Fruit fly (Drosophila melanogaster) whole organism, embryonic: ENCODE measurements around the gene CG14995.

Source experiments
- Aef1 ChIP-seq: fragments of 200-800 bp; sonication (Bioruptor generic); IDR thresholded peaks from 3 replicates; pipeline ENCODE4 v1.3.6; 2022; ENCODE audit warnings: missing biosample characterization, missing genetic modification characterization
- Bdp1 ChIP-seq: fragments of 200-800 bp; sonication (Bioruptor generic); optimal IDR thresholded peaks from 3 replicates; lab custom pipeline; 2016; ENCODE audit warnings: missing biosample characterization, missing genetic modification characterization
- Bteb2 ChIP-seq: fragments of 200-800 bp; sonication (Bioruptor generic); optimal IDR thresholded peaks from 2 replicates; lab custom pipeline; 2016; ENCODE audit warnings: missing biosample characterization, missing genetic modification characterization
- CG11456 ChIP-seq: fragments of 200-800 bp; sonication (Bioruptor generic); IDR thresholded peaks from 3 replicates; pipeline ENCODE4 v1.3.6; 2022; ENCODE audit warnings: missing biosample characterization, missing genetic modification characterization
- CG11560 ChIP-seq: fragments of 200-800 bp; sonication (Bioruptor generic); IDR thresholded peaks from 3 replicates; pipeline ENCODE4 v1.3.6; 2022; ENCODE audit warnings: missing biosample characterization, missing genetic modification characterization
- CG12155 ChIP-seq: fragments of 200-800 bp; sonication (Bioruptor generic); optimal IDR thresholded peaks from 3 replicates; lab custom pipeline; 2016; ENCODE audit warnings: missing biosample characterization, missing genetic modification characterization
- CG12744 ChIP-seq: fragments of 200-800 bp; sonication (Bioruptor generic); optimal IDR thresholded peaks from 2 replicates; lab custom pipeline; 2016; ENCODE audit warnings: missing biosample characterization, missing genetic modification characterization
- CG14667 ChIP-seq: fragments of 200-800 bp; sonication (Bioruptor generic); IDR thresholded peaks from 2 replicates; pipeline ENCODE4 v1.3.6; 2022; ENCODE audit warnings: missing biosample characterization, missing genetic modification characterization
- CG14965 ChIP-seq: fragments of 200-800 bp; sonication (Bioruptor generic); optimal IDR thresholded peaks from 2 replicates; lab custom pipeline; 2016; ENCODE audit warnings: missing biosample characterization, missing genetic modification characterization, borderline replicate concordance
- CG1602 ChIP-seq: fragments of 200-800 bp; sonication (Bioruptor generic); optimal IDR thresholded peaks from 3 replicates; lab custom pipeline; 2016; ENCODE audit warnings: missing biosample characterization, missing genetic modification characterization
- CG17385 ChIP-seq: fragments of 200-800 bp; sonication (Bioruptor generic); optimal IDR thresholded peaks from 3 replicates; lab custom pipeline; 2018; ENCODE audit warnings: missing biosample characterization, mild to moderate bottlenecking, missing genetic modification characterization
- CG17912 ChIP-seq: fragments of 200-800 bp; sonication (Bioruptor generic); optimal IDR thresholded peaks from 2 replicates; lab custom pipeline; 2018; ENCODE audit warnings: missing biosample characterization, mild to moderate bottlenecking, missing genetic modification characterization
- CG18262 ChIP-seq: fragments of 200-800 bp; optimal IDR thresholded peaks from 3 replicates; lab custom pipeline; 2019; ENCODE audit warnings: missing biosample characterization, mild to moderate bottlenecking, missing genetic modification characterization, moderate library complexity
- CG18476 ChIP-seq: fragments of 200-800 bp; sonication (Bioruptor generic); optimal IDR thresholded peaks from 2 replicates; lab custom pipeline; 2016; ENCODE audit warnings: missing biosample characterization, mild to moderate bottlenecking, missing genetic modification characterization
- CG31441 ChIP-seq: fragments of 200-800 bp; sonication (Bioruptor generic); IDR thresholded peaks from 2 replicates; pipeline ENCODE4 v1.3.6; 2022; ENCODE audit warnings: missing biosample characterization, missing genetic modification characterization
- CG33213 ChIP-seq: fragments of 200-800 bp; sonication (Bioruptor generic); optimal IDR thresholded peaks from 3 replicates; lab custom pipeline; 2016; ENCODE audit warnings: missing biosample characterization, missing genetic modification characterization
- CG3847 ChIP-seq: fragments of 200-800 bp; sonication (Bioruptor generic); IDR thresholded peaks from 2 replicates; pipeline ENCODE4 v1.3.6; 2022; ENCODE audit warnings: missing biosample characterization, missing genetic modification characterization
- CG4820 ChIP-seq: fragments of 200-800 bp; sonication (Bioruptor generic); optimal IDR thresholded peaks from 3 replicates; lab custom pipeline; 2016; ENCODE audit warnings: missing biosample characterization, missing genetic modification characterization
- CG8290 ChIP-seq, 3 experiments: fragments of 200-800 bp; sonication (Bioruptor generic); optimal IDR thresholded peaks; 2 replicates each; lab custom pipeline; 2016 to 2019; ENCODE audit warnings: missing biosample characterization in 3 of 3, missing genetic modification characterization in 3 of 3, mild to moderate bottlenecking in 2 of 3, moderate library complexity in 1 of 3
- CHES-1-like ChIP-seq: fragments of 200-800 bp; sonication (Bioruptor generic); optimal IDR thresholded peaks from 2 replicates; lab custom pipeline; 2016; ENCODE audit warnings: missing biosample characterization, missing genetic modification characterization
- CrebB ChIP-seq: fragments of 200-800 bp; sonication (Bioruptor generic); optimal IDR thresholded peaks from 3 replicates; lab custom pipeline; 2018; ENCODE audit warnings: missing biosample characterization, mild to moderate bottlenecking, missing genetic modification characterization
- Dfd ChIP-seq, 2 experiments: fragments of >200 bp; optimal IDR thresholded peaks; 2 replicates each; lab custom pipeline; 2017; ENCODE audit warnings: missing biosample characterization in 2 of 2, missing genetic modification characterization in 2 of 2
- Dip2 ChIP-seq: fragments of 200-800 bp; sonication (Bioruptor generic); IDR thresholded peaks from 2 replicates; pipeline ENCODE4 v1.3.6; 2022; ENCODE audit warnings: missing biosample characterization, missing genetic modification characterization
- Fer3 ChIP-seq: fragments of 200-800 bp; sonication (Bioruptor generic); optimal IDR thresholded peaks from 2 replicates; lab custom pipeline; 2018; ENCODE audit warnings: missing biosample characterization, mild to moderate bottlenecking, missing genetic modification characterization, moderate library complexity
- H2.0 ChIP-seq: fragments of 200-800 bp; sonication (Bioruptor generic); IDR thresholded peaks from 2 replicates; pipeline ENCODE4 v1.3.6; 2022; ENCODE audit warnings: missing biosample characterization, missing genetic modification characterization
- HHEX ChIP-seq: fragments of 200-800 bp; sonication (Bioruptor generic); optimal IDR thresholded peaks from 3 replicates; lab custom pipeline; 2017; ENCODE audit warnings: missing biosample characterization, mild to moderate bottlenecking, missing genetic modification characterization, missing genetic modification reagents
- HLH4C ChIP-seq: fragments of 200-800 bp; sonication (Bioruptor generic); IDR thresholded peaks from 3 replicates; pipeline ENCODE4 v1.3.6; 2022; ENCODE audit warnings: missing biosample characterization, missing genetic modification characterization; ENCODE audit not compliant: partially characterized antibody
- Jarid2 ChIP-seq: fragments of 200-800 bp; sonication (Bioruptor generic); optimal IDR thresholded peaks from 3 replicates; lab custom pipeline; 2017; ENCODE audit warnings: mild to moderate bottlenecking, missing biosample characterization, missing genetic modification reagents, missing genetic modification characterization
- MTF-1 ChIP-seq: fragments of 200-800 bp; sonication (Bioruptor generic); optimal IDR thresholded peaks from 2 replicates; lab custom pipeline; 2018; ENCODE audit warnings: missing biosample characterization, mild to moderate bottlenecking, missing genetic modification characterization, borderline replicate concordance
- Oaz ChIP-seq: fragments of 200-800 bp; sonication (Bioruptor generic); IDR thresholded peaks from 2 replicates; pipeline ENCODE4 v1.3.6; 2022; ENCODE audit warnings: missing biosample characterization, missing genetic modification characterization
- PHDP ChIP-seq: fragments of 200-800 bp; sonication (Bioruptor generic); optimal IDR thresholded peaks from 3 replicates; lab custom pipeline; 2018; ENCODE audit warnings: missing biosample characterization, mild to moderate bottlenecking, missing genetic modification characterization, moderate library complexity
- Poxn ChIP-seq: fragments of 200-800 bp; sonication (Bioruptor generic); IDR thresholded peaks from 2 replicates; pipeline ENCODE4 v1.3.6; 2022; ENCODE audit warnings: missing biosample characterization, missing genetic modification characterization
- Rfx ChIP-seq: fragments of 200-800 bp; sonication (Bioruptor generic); IDR thresholded peaks from 2 replicates; pipeline ENCODE4 v1.3.6; 2022; ENCODE audit warnings: missing biosample characterization, missing genetic modification characterization
- TFAM ChIP-seq: fragments of 200-800 bp; sonication (Bioruptor generic); optimal IDR thresholded peaks from 2 replicates; lab custom pipeline; 2017; ENCODE audit warnings: missing biosample characterization, missing genetic modification characterization, inconsistent platforms
- az2 ChIP-seq: fragments of 200-800 bp; sonication (Bioruptor generic); optimal IDR thresholded peaks from 3 replicates; lab custom pipeline; 2016; ENCODE audit warnings: missing biosample characterization, missing genetic modification characterization
- dimm ChIP-seq: fragments of 200-800 bp; sonication (Bioruptor generic); IDR thresholded peaks from 2 replicates; pipeline ENCODE4 v1.3.6; 2022; ENCODE audit warnings: missing biosample characterization, missing genetic modification characterization
- dm ChIP-seq: fragments of 200-800 bp; sonication (Bioruptor generic); optimal IDR thresholded peaks from 3 replicates; lab custom pipeline; 2016; ENCODE audit warnings: missing biosample characterization, missing genetic modification characterization
- eve ChIP-seq, 2 experiments: fragments of >200 bp; optimal IDR thresholded peaks; 2 replicates each; lab custom pipeline; 2017; ENCODE audit warnings: missing biosample characterization in 2 of 2, missing genetic modification characterization in 2 of 2
- gfzf ChIP-seq: fragments of 200-800 bp; sonication (Bioruptor generic); optimal IDR thresholded peaks from 2 replicates; lab custom pipeline; 2016; ENCODE audit warnings: missing biosample characterization, mild to moderate bottlenecking, missing genetic modification characterization, moderate library complexity
- h ChIP-seq: fragments of >200 bp; optimal IDR thresholded peaks from 2 replicates; lab custom pipeline; 2017
- jigr1 ChIP-seq: fragments of 200-800 bp; sonication (Bioruptor generic); IDR thresholded peaks from 3 replicates; pipeline ENCODE4 v1.3.6; 2022; ENCODE audit warnings: missing biosample characterization, missing genetic modification characterization
- kah ChIP-seq: fragments of 200-800 bp; sonication (Bioruptor generic); optimal IDR thresholded peaks from 2 replicates; lab custom pipeline; 2018; ENCODE audit warnings: missing biosample characterization, mild to moderate bottlenecking, missing genetic modification characterization
- kni ChIP-seq: fragments of 200-800 bp; sonication (Bioruptor generic); optimal IDR thresholded peaks from 3 replicates; lab custom pipeline; 2017; ENCODE audit warnings: mild to moderate bottlenecking, missing biosample characterization, missing genetic modification reagents, missing genetic modification characterization
- knrl ChIP-seq: fragments of 200-800 bp; sonication (Bioruptor generic); IDR thresholded peaks from 3 replicates; pipeline ENCODE4 v1.3.6; 2022; ENCODE audit warnings: missing biosample characterization, missing genetic modification characterization; ENCODE audit not compliant: partially characterized antibody
- odd ChIP-seq: fragments of 200-800 bp; sonication (Bioruptor generic); optimal IDR thresholded peaks from 2 replicates; lab custom pipeline; 2017; ENCODE audit warnings: missing biosample characterization, mild to moderate bottlenecking, missing genetic modification characterization
- pan ChIP-seq, 4 experiments: fragments of >200 bp in 3 of 4; fragments of 200-800 bp in 1 of 4; sonication (Bioruptor generic) in 1 of 4; optimal IDR thresholded peaks in 3 of 4; IDR thresholded peaks in 1 of 4; 2 replicates each; pipeline versions ENCODE4 v1.3.6 to Lab custom; 2017 to 2022; ENCODE audit warnings: missing biosample characterization in 2 of 4, missing genetic modification characterization in 2 of 4, mixed read lengths in 1 of 4
- pita ChIP-seq: fragments of 200-800 bp; sonication (Bioruptor generic); optimal IDR thresholded peaks from 2 replicates; lab custom pipeline; 2017; ENCODE audit warnings: missing biosample characterization, mild to moderate bottlenecking, missing genetic modification characterization
- schlank ChIP-seq: fragments of 200-800 bp; sonication (Bioruptor generic); optimal IDR thresholded peaks from 2 replicates; lab custom pipeline; 2018; ENCODE audit warnings: missing biosample characterization, mild to moderate bottlenecking, missing genetic modification characterization
- slp2 ChIP-seq: fragments of 200-800 bp; sonication (Bioruptor generic); optimal IDR thresholded peaks from 2 replicates; lab custom pipeline; 2016; ENCODE audit warnings: missing biosample characterization, missing genetic modification characterization
- unc-4 ChIP-seq: fragments of 200-800 bp; sonication (Bioruptor generic); IDR thresholded peaks from 2 replicates; pipeline ENCODE4 v1.3.6; 2022; ENCODE audit warnings: missing biosample characterization, missing genetic modification characterization; ENCODE audit not compliant: partially characterized antibody

The CG14995 gene

dm6 chr3L:4122185-4122767 is 19.2 kb upstream of the CG14995 start, which contains the start of gene Chd64 (continued):
- TF ChIP-seq Jarid2 (GFP tag; lab: Kevin White, UChicago) = peak; percentile 90
- TF ChIP-seq Dfd (GFP tag; optimal IDR thresholded peaks at IDR 0.05; lab: Kevin White, UChicago) = no peak
- TF ChIP-seq CG14667 = no peak
- TF ChIP-seq TFAM (GFP tag; lab: Kevin White, UChicago) = no peak
- TF ChIP-seq Dip2 = no peak
- peak; percentile 29 for TF ChIP-seq kni (GFP tag; lab: Kevin White, UChicago)
- TF ChIP-seq CG1602 = no peak
- TF ChIP-seq schlank (tag; lab: Kevin White, UChicago) = no peak
- TF ChIP-seq CG18476 (GFP tag; lab: Kevin White, UChicago) = peak; percentile 6
- peak; percentile 25 for TF ChIP-seq CG12155 (GFP tag; lab: Kevin White, UChicago)
- TF ChIP-seq H2.0 (GFP tag; lab: Robert Waterston, UW) = no peak
- TF ChIP-seq Bteb2 = peak; percentile 13
- no peak for TF ChIP-seq Oaz (GFP tag; lab: Robert Waterston, UW)
- peak; percentile 36 for TF ChIP-seq CrebB (tag; lab: Kevin White, UChicago)
- peak; percentile 17 for TF ChIP-seq CG17912 (GFP tag; lab: Kevin White, UChicago)
- TF ChIP-seq HLH4C (GFP tag; lab: Robert Waterston, UW) = 0 out of 3 replicates have a peak, but pooled peaks have one; percentile 36
- TF ChIP-seq MTF-1 (GFP tag; lab: Kevin White, UChicago) = peak; percentile 13
- TF ChIP-seq CG8290 (GFP tag; optimal IDR thresholded peaks at IDR 0.05; lab: Kevin White, UChicago) = peak; percentile 3
- TF ChIP-seq CG8290 (tag; optimal IDR thresholded peaks at IDR 0.05; lab: Kevin White, UChicago) = peak in 1 of 2 experiments; percentile 77
- TF ChIP-seq CG11456 (GFP tag; lab: Robert Waterston, UW) = peak; percentile 63; the same call in 2 of the 3 replicates
- TF ChIP-seq HHEX (GFP tag; lab: Kevin White, UChicago) = peak; percentile 50
- no peak for TF ChIP-seq dimm
- no peak for TF ChIP-seq pita
- peak; percentile 3 for TF ChIP-seq kah (GFP tag; lab: Kevin White, UChicago)
- no peak for TF ChIP-seq CG31441 (GFP tag; lab: Robert Waterston, UW)
- TF ChIP-seq CG12744 = peak; percentile 46
- no peak for TF ChIP-seq CG11560 (tag; lab: Robert Waterston, UW)
- TF ChIP-seq eve (GFP tag; optimal IDR thresholded peaks at IDR 0.05; lab: Kevin White, UChicago) = peak in 1 of 2 experiments; percentile 86
- TF ChIP-seq Aef1 = no peak
- TF ChIP-seq odd (GFP tag; lab: Kevin White, UChicago) = no peak
- peak; percentile 22; the same call in 1 of the 2 replicates for TF ChIP-seq CG3847 (GFP tag; lab: Robert Waterston, UW)
- TF ChIP-seq Rfx = peak; percentile 58
- TF ChIP-seq CG33213 (GFP tag; lab: Kevin White, UChicago) = no peak
- no peak for TF ChIP-seq Bdp1
- peak; percentile 40 for TF ChIP-seq Fer3
- TF ChIP-seq jigr1 (GFP tag; lab: Robert Waterston, UW) = no peak
- TF ChIP-seq gfzf = no peak
- no peak for TF ChIP-seq Poxn
- 0 out of 2 replicates have a peak, but pooled peaks have one; percentile 51 for TF ChIP-seq unc-4 (GFP tag; lab: Robert Waterston, UW)
- peak; percentile 37 for TF ChIP-seq az2 (GFP tag; lab: Kevin White, UChicago)
- peak; percentile 52 for TF ChIP-seq CG17385 (GFP tag; lab: Kevin White, UChicago)
- no peak for TF ChIP-seq pan (optimal IDR thresholded peaks at IDR 0.05; lab: Kevin White, UChicago)
- no peak for TF ChIP-seq pan (GFP tag; optimal IDR thresholded peaks at IDR 0.05 in 1 of 2, IDR thresholded peaks at IDR 0.05 in 1 of 2)
- TF ChIP-seq CG4820 (GFP tag; lab: Kevin White, UChicago) = no peak
- TF ChIP-seq PHDP (tag; lab: Kevin White, UChicago) = peak; percentile 53
- no peak for TF ChIP-seq CHES-1-like
- TF ChIP-seq knrl (GFP tag; lab: Robert Waterston, UW) = no peak; the same call in 2 of the 3 replicates
- TF ChIP-seq CG14965 (GFP tag; lab: Kevin White, UChicago) = no peak
- TF ChIP-seq h (lab: Kevin White, UChicago) = no peak
- TF ChIP-seq CG18262 (tag; lab: Kevin White, UChicago) = no peak
- TF ChIP-seq dm (GFP tag; lab: Kevin White, UChicago) = no peak
- TF ChIP-seq slp2 (GFP tag; lab: Kevin White, UChicago) = no peak
